Fruit fly (Drosophila melanogaster) whole organism, pupa: ENCODE data around the gene Mco4.

Source experiments
- CG10348 ChIP-seq: fragments of 200-800 bp; sonication (Bioruptor generic); IDR thresholded peaks from 2 replicates; pipeline ENCODE4 v1.3.6; 2022; ENCODE audit warnings: missing biosample characterization, missing genetic modification characterization
- CG12605 ChIP-seq: fragments of 200-800 bp; sonication (Bioruptor generic); IDR thresholded peaks from 2 replicates; pipeline ENCODE4 v1.3.6; 2022; ENCODE audit warnings: missing biosample characterization, missing genetic modification characterization
- CG13204 ChIP-seq: fragments of 200-800 bp; sonication (Bioruptor generic); optimal IDR thresholded peaks from 2 replicates; lab custom pipeline; 2018; ENCODE audit warnings: missing biosample characterization, mild to moderate bottlenecking, missing genetic modification characterization, moderate library complexity
- CG14655 ChIP-seq: fragments of 200-800 bp; sonication (Bioruptor generic); optimal IDR thresholded peaks from 3 replicates; lab custom pipeline; 2017; ENCODE audit warnings: mild to moderate bottlenecking, missing biosample characterization, missing genetic modification reagents, missing genetic modification characterization
- CG15710 ChIP-seq: fragments of 200-800 bp; sonication (Bioruptor generic); optimal IDR thresholded peaks from 2 replicates; lab custom pipeline; 2018; ENCODE audit warnings: missing biosample characterization, mild to moderate bottlenecking, missing genetic modification characterization, moderate library complexity
- CG17806 ChIP-seq: fragments of 200-800 bp; sonication (Bioruptor generic); optimal IDR thresholded peaks from 2 replicates; lab custom pipeline; 2018; ENCODE audit warnings: missing biosample characterization, mild to moderate bottlenecking, missing genetic modification characterization, moderate library complexity
- CG32121 ChIP-seq: fragments of 200-800 bp; sonication (Bioruptor generic); IDR thresholded peaks from 2 replicates; pipeline ENCODE4 v1.3.6; 2022; ENCODE audit warnings: missing biosample characterization, missing genetic modification characterization
- CG34367 ChIP-seq: fragments of 200-800 bp; sonication (Bioruptor generic); optimal IDR thresholded peaks from 2 replicates; lab custom pipeline; 2018; ENCODE audit warnings: missing biosample characterization, mild to moderate bottlenecking, missing genetic modification characterization
- CG4496 ChIP-seq: fragments of 200-800 bp; sonication (Bioruptor generic); IDR thresholded peaks from 3 replicates; pipeline ENCODE4 v1.3.6; 2022; ENCODE audit warnings: missing biosample characterization, missing genetic modification characterization
- CG8159 ChIP-seq: fragments of 200-800 bp; sonication (Bioruptor generic); optimal IDR thresholded peaks from 3 replicates; lab custom pipeline; 2018; ENCODE audit warnings: missing biosample characterization, mild to moderate bottlenecking, missing genetic modification characterization, moderate library complexity
- CG8301 ChIP-seq: fragments of 200-800 bp; sonication (Bioruptor generic); optimal IDR thresholded peaks from 2 replicates; lab custom pipeline; 2018; ENCODE audit warnings: missing biosample characterization, mild to moderate bottlenecking, missing genetic modification characterization
- CG9948 ChIP-seq: fragments of 200-800 bp; sonication (Bioruptor generic); optimal IDR thresholded peaks from 2 replicates; lab custom pipeline; 2018; ENCODE audit warnings: missing biosample characterization, mild to moderate bottlenecking, missing genetic modification characterization, moderate library complexity
- D1 ChIP-seq: fragments of 200-800 bp; sonication (Bioruptor generic); optimal IDR thresholded peaks from 2 replicates; lab custom pipeline; 2018; ENCODE audit warnings: missing biosample characterization, mild to moderate bottlenecking, missing genetic modification characterization, moderate library complexity
- EcR ChIP-seq: fragments of 200-800 bp; sonication (Bioruptor generic); optimal IDR thresholded peaks from 3 replicates; lab custom pipeline; 2019; ENCODE audit warnings: missing biosample characterization, missing genetic modification characterization, mild to moderate bottlenecking, moderate library complexity, missing genetic modification reagents
- Ets98B ChIP-seq: fragments of 200-800 bp; sonication (Bioruptor generic); IDR thresholded peaks from 2 replicates; pipeline ENCODE4 v1.3.6; 2022; ENCODE audit warnings: missing biosample characterization, missing genetic modification characterization
- Pif1A ChIP-seq: fragments of 200-800 bp; sonication (Bioruptor generic); optimal IDR thresholded peaks from 3 replicates; lab custom pipeline; 2016; ENCODE audit warnings: missing biosample characterization, missing genetic modification characterization
- Pif1B ChIP-seq: fragments of 200-800 bp; sonication (Bioruptor generic); optimal IDR thresholded peaks from 3 replicates; lab custom pipeline; 2016; ENCODE audit warnings: missing biosample characterization, missing genetic modification characterization
- Snoo ChIP-seq: fragments of 200-800 bp; sonication (Bioruptor generic); optimal IDR thresholded peaks from 3 replicates; lab custom pipeline; 2017; ENCODE audit warnings: missing biosample characterization, mild to moderate bottlenecking, missing genetic modification characterization, inconsistent platforms
- fd96Ca ChIP-seq: fragments of 200-800 bp; sonication (Bioruptor generic); IDR thresholded peaks from 3 replicates; pipeline ENCODE4 v1.3.6; 2022; ENCODE audit warnings: missing biosample characterization, missing genetic modification characterization
- gl ChIP-seq: fragments of 200-800 bp; sonication (Bioruptor generic); optimal IDR thresholded peaks from 2 replicates; lab custom pipeline; 2018; ENCODE audit warnings: missing biosample characterization, mild to moderate bottlenecking, missing genetic modification characterization
- rn ChIP-seq: fragments of 200-800 bp; sonication (Bioruptor generic); IDR thresholded peaks from 2 replicates; pipeline ENCODE4 v1.3.6; 2022; ENCODE audit warnings: missing biosample characterization, missing genetic modification characterization

The Mco4 gene

DNA sequence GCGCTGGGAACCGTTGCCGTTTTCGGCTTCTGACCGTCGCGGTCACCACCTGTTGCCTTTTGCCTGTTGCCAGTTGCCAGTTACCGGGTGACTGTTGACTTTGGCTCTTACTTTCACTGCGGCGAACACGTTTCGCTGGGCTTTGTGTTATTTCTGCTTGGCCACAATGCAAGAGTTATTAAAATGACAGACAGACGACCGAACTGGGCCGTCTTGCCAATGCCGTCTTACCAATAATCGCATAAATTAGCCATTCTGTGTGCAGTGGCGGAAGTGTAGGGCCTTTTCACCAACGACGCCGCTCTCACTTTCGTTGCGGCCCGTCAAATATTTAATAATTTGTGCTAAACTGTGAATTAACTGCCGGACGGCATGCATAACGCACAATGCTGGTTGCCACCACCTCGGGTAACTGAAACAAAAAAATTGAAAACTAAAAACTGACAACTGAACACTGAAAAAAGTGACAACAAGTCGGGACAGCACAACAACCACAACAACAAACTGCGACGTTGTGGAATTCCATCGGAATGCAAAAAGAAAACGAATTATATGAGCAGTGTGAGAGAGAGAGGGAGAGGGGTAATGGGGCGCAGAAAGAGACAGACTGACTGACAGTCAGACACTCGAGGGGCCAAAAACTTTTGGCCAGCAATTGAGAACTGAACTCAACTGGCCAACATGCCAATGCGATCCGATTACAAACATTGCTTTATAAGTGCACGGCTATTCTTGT, 27.5 kb downstream of the Mco4 start:
- TF ChIP-seq CG4496 (GFP tag; lab: Robert Waterston, UW) (no peak), CG14655 (no peak), fd96Ca (GFP tag; lab: Robert Waterston, UW) (no peak), rn (no peak), D1 (no peak)

DNA sequence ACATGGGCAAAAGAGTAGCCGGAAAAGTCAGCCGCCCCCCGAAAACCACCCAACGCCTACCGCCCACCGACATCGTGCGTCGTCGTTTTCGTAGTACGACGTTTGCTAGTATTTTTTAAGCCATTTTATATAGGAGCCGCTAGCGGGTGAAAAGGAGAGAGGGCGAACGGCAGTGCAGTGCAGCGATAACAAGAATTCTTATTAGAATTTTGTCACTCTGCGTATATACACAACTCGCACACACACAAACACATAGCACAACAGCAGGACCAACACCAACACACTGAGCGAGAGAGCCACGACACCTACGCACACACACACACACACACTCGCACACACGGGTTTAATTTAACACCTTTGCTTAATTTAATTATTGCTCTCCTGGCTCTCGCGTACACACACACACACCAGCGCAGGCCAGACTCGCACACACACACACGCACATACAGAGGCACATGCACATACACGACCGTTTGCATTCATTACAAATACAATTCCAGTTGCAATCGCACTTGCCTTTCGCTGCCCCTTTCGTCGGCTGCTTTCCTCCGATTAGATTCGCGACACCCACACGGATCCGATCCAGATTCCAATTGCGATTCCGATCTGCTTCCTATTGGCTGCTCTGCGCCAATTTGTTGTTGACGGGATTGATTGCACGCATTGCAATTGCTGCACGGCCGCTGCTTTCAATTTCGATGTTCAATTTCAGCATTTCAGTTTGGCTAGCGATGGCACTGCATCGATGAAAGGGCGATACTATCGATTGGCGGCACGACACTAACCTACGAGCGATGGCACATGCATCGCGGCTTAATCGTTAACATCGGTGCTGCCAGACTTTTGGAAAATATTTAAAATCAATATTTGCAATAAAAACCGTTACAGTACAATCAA, 28.9 kb downstream of the Mco4 start, which contains the start of gene Socs16D:
Socs16D (minus strand) TSS at position 758 of the 897 bp plus-strand sequence.
- no peak; the same call in 2 of the 3 replicates for TF ChIP-seq fd96Ca (GFP tag; lab: Robert Waterston, UW)
- TF ChIP-seq CG8301 (tag; lab: Kevin White, UChicago), result peak; percentile 7
- TF ChIP-seq CG4496 (GFP tag; lab: Robert Waterston, UW), result peak; percentile 27; the same call in 2 of the 3 replicates
- no peak for TF ChIP-seq gl (tag; lab: Kevin White, UChicago)
- peak; percentile 20 for TF ChIP-seq EcR (GFP tag; lab: Kevin White, UChicago)
- no peak for TF ChIP-seq CG8159 (tag; lab: Kevin White, UChicago)
- no peak for TF ChIP-seq CG32121
- peak; percentile 6; the same call in 1 of the 2 replicates for TF ChIP-seq Ets98B (GFP tag; lab: Robert Waterston, UW)
- TF ChIP-seq CG9948 (tag; lab: Kevin White, UChicago), result no peak
- TF ChIP-seq Pif1B (GFP tag; lab: Kevin White, UChicago), result peak; percentile 51
- no peak for TF ChIP-seq D1
- no peak for TF ChIP-seq CG10348 (GFP tag; lab: Robert Waterston, UW)
- TF ChIP-seq Snoo (tag; lab: Kevin White, UChicago), result peak; percentile 43
- TF ChIP-seq CG34367 (tag; lab: Kevin White, UChicago), result no peak
- peak; percentile 18 for TF ChIP-seq CG13204 (GFP tag; lab: Kevin White, UChicago)
- TF ChIP-seq CG15710 (tag; lab: Kevin White, UChicago), result no peak

DNA sequence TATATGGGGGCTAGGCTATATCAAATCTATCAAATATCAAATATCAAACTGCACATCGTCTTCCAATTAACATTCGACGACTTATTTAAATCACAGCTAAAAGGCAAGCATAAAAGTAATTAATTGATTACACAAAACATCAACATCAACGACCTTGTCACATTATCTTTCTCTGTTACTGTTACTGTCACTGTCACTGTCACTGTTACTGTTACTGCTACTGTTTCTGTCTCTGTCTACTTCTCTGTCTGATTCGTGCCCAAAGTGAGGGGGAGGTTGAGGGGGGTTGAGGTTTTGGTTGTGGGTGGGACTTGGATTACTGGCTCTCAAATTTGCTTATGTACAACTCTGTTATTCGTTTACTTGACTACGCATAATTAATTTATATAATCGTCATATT, 34.5 kb downstream of the Mco4 start:
- TF ChIP-seq CG4496 (GFP tag; lab: Robert Waterston, UW) (0 out of 3 replicates have a peak, but pooled peaks have one; percentile 20), D1 (no peak), CG14655 (no peak)
- TF ChIP-seq, all 21 proteins: peak for 1

DNA sequence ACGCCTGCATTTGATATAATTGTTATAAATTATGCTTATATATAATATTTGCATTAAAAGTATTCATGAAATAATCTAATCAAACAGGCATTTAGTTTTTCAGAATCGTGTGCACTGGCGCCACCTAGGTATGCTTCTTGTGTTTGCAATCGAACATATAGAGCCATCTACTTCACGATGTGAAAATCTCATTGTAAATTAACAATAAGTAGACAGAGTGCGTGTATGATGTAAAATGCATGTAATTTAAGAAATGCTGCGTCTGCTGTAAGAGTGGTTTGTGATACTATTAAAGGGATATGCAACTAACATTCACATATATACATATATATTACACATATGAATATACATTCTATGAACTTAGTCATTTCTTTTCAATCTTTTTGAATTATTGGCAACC, 35.7 kb downstream of the Mco4 start:
- TF ChIP-seq CG12605 (GFP tag; lab: Robert Waterston, UW), result no peak
- no peak for TF ChIP-seq CG34367 (tag; lab: Kevin White, UChicago)
- TF ChIP-seq CG8159 (tag; lab: Kevin White, UChicago), result no peak
- no peak for TF ChIP-seq CG8301 (tag; lab: Kevin White, UChicago)
- TF ChIP-seq Ets98B (GFP tag; lab: Robert Waterston, UW), result no peak
- TF ChIP-seq CG14655, result no peak
- no peak for TF ChIP-seq Snoo (tag; lab: Kevin White, UChicago)
- no peak for TF ChIP-seq CG17806 (tag; lab: Kevin White, UChicago)
- TF ChIP-seq D1, result no peak
- TF ChIP-seq, all 21 proteins: peak for 0

DNA sequence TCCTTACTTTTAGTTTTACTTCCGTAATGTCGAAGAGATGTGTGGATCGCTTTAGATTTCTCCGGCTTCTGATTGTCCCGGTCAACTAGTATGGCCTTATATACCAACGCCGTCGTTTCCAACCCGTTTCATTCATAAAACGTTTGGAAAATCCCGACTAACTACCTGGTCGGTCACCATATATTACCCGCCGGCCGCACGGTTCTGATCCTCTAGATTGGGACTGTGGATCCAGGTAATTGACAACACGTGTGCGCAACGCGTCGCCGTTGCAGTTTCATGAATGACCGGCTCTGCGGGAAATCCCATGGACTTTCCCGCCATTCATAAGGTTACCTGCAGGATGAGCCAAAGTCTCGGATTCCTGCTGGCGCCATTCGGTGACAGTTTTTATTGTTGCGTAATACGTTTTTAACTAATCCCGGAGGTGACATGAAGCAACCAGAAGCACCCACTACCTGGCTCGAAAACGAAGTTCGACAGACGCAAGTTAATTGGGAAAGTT, 36.2 kb downstream of the Mco4 start, which contains the start of gene CG12986:
CG12986 (minus strand) TSS at position 51 of the 505 bp plus-strand sequence.
- TF ChIP-seq Pif1A (GFP tag; lab: Kevin White, UChicago) (no peak), Pif1B (GFP tag; lab: Kevin White, UChicago) (no peak), CG32121 (no peak), CG13204 (GFP tag; lab: Kevin White, UChicago) (no peak), gl (tag; lab: Kevin White, UChicago) (no peak), CG4496 (GFP tag; lab: Robert Waterston, UW) (no peak), CG9948 (tag; lab: Kevin White, UChicago) (no peak), CG8159 (tag; lab: Kevin White, UChicago) (no peak), CG17806 (tag; lab: Kevin White, UChicago) (no peak), Ets98B (GFP tag; lab: Robert Waterston, UW) (no peak), fd96Ca (GFP tag; lab: Robert Waterston, UW) (no peak)

DNA sequence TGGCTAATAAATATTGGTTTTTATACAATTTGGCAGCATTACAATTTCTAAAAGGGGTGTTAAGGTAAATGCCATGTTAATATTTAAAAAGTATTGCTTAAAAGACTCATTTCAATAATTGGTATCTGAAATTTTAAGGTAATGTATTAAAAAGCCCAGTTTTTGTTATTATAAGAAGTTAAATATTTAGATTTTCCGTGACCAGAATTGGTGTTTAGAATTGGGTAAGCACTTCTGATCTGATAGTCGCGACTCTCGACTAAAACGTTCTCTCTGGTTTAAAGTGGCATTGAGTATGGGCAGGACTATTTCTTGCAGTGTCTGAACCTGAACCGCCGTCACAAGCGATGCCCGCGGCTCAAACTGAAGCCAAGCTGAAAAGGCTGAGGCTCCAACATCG, 39.5 kb downstream of the Mco4 start:
- TF ChIP-seq CG14655 (no peak), CG8301 (tag; lab: Kevin White, UChicago) (peak; percentile 9), CG12605 (GFP tag; lab: Robert Waterston, UW) (no peak), CG10348 (GFP tag; lab: Robert Waterston, UW) (no peak), Pif1B (GFP tag; lab: Kevin White, UChicago) (no peak), Ets98B (GFP tag; lab: Robert Waterston, UW) (no peak), gl (tag; lab: Kevin White, UChicago) (no peak), CG34367 (tag; lab: Kevin White, UChicago) (peak; percentile 1), CG17806 (tag; lab: Kevin White, UChicago) (peak; percentile 26), CG32121 (no peak), Snoo (tag; lab: Kevin White, UChicago) (peak; percentile 27), CG13204 (GFP tag; lab: Kevin White, UChicago) (no peak), D1 (no peak), CG8159 (tag; lab: Kevin White, UChicago) (peak; percentile 53), CG4496 (GFP tag; lab: Robert Waterston, UW) (no peak), fd96Ca (GFP tag; lab: Robert Waterston, UW) (no peak), Pif1A (GFP tag; lab: Kevin White, UChicago) (no peak), CG15710 (tag; lab: Kevin White, UChicago) (peak; percentile 37), EcR (GFP tag; lab: Kevin White, UChicago) (no peak), CG9948 (tag; lab: Kevin White, UChicago) (peak; percentile 36), rn (no peak)
